Fruit fly (Drosophila melanogaster) whole organism, wandering third instar larva: ENCODE measurements around the gene mRpS30.
A peak's percentile ranks its signal among the peaks of the same experiment; 100 is the strongest.

Experiments used
- CG32264 ChIP-seq: fragments of 200-800 bp; sonication (Bioruptor generic); optimal IDR thresholded peaks from 2 replicates; lab custom pipeline; 2016; ENCODE audit warnings: missing biosample characterization, missing genetic modification characterization
- CG9705 ChIP-seq: fragments of 200-800 bp; sonication (Bioruptor generic); optimal IDR thresholded peaks from 2 replicates; lab custom pipeline; 2018; ENCODE audit warnings: missing biosample characterization, mild to moderate bottlenecking, missing genetic modification characterization
- Dfd ChIP-seq: fragments of >200 bp; optimal IDR thresholded peaks from 2 replicates; lab custom pipeline; 2017; ENCODE audit warnings: missing biosample characterization, missing genetic modification characterization
- Dif ChIP-seq: fragments of 200-275, 200-300 bp; sonication (Bioruptor generic); optimal IDR thresholded peaks from 2 replicates; lab custom pipeline; 2018; ENCODE audit warnings: missing biosample characterization, missing genetic modification characterization; ENCODE audit not compliant: partially characterized antibody
- HLH106 ChIP-seq: fragments of 200-800 bp; optimal IDR thresholded peaks from 3 replicates; lab custom pipeline; 2019; ENCODE audit warnings: missing biosample characterization, mild to moderate bottlenecking, missing genetic modification characterization, moderate library complexity
- Hnf4 ChIP-seq: fragments of 200-800 bp; sonication (Bioruptor generic); optimal IDR thresholded peaks from 2 replicates; lab custom pipeline; 2016; ENCODE audit warnings: missing biosample characterization, mild to moderate bottlenecking, missing genetic modification characterization
- Hr78 ChIP-seq: fragments of >200 bp; optimal IDR thresholded peaks from 2 replicates; lab custom pipeline; 2017; ENCODE audit warnings: missing biosample characterization, missing genetic modification characterization
- Hr83 ChIP-seq: fragments of 200-300 bp; sonication (Bioruptor generic); optimal IDR thresholded peaks from 2 replicates; lab custom pipeline; 2016; ENCODE audit warnings: missing biosample characterization, mild to moderate bottlenecking, missing genetic modification characterization, moderate library complexity; ENCODE audit not compliant: poor library complexity, severe bottlenecking
- Jra ChIP-seq: sonication (Bioruptor generic); optimal IDR thresholded peaks from 2 replicates; lab custom pipeline; 2016; ENCODE audit warnings: missing biosample characterization, missing genetic modification characterization
- Myc ChIP-seq: fragments of >200 bp; optimal IDR thresholded peaks from 2 replicates; lab custom pipeline; 2017
- N ChIP-seq: fragments of >200 bp; optimal IDR thresholded peaks from 2 replicates; lab custom pipeline; 2018; ENCODE audit warnings: missing biosample characterization, missing external identifiers, missing genetic modification characterization
- OdsH ChIP-seq: fragments of 200-800 bp; sonication (Bioruptor generic); optimal IDR thresholded peaks from 2 replicates; lab custom pipeline; 2016; ENCODE audit warnings: missing biosample characterization, mild to moderate bottlenecking, missing genetic modification characterization
- Rel ChIP-seq, 2 experiments: fragments of 200-800 bp; sonication (Bioruptor generic) in 1 of 2; optimal IDR thresholded peaks; 2 replicates in 1 of 2; 3 replicates in 1 of 2; lab custom pipeline; 2016 to 2019; ENCODE audit warnings: mild to moderate bottlenecking in 2 of 2, missing biosample characterization in 2 of 2, missing genetic modification characterization in 2 of 2, moderate library complexity in 1 of 2
- Sp1 ChIP-seq: fragments of 200-800 bp; sonication (Bioruptor generic); optimal IDR thresholded peaks from 3 replicates; lab custom pipeline; 2019; ENCODE audit warnings: missing biosample characterization, mild to moderate bottlenecking, missing genetic modification characterization, moderate library complexity
- Vsx2 ChIP-seq: fragments of 200-300, 225-300 bp; sonication (Bioruptor generic); optimal IDR thresholded peaks from 2 replicates; lab custom pipeline; 2018; ENCODE audit warnings: missing biosample characterization, missing genetic modification characterization; ENCODE audit not compliant: partially characterized antibody
- br ChIP-seq: fragments of 200-800 bp; sonication (Bioruptor generic); optimal IDR thresholded peaks from 2 replicates; lab custom pipeline; 2016; ENCODE audit warnings: missing biosample characterization, missing genetic modification characterization
- dl ChIP-seq, 2 experiments: fragments of 175-275, 200-275 bp in 1 of 2; fragments of 200-275 bp in 1 of 2; sonication (Bioruptor generic); optimal IDR thresholded peaks; lab custom pipeline; 2018; ENCODE audit warnings: mild to moderate bottlenecking in 2 of 2, missing biosample characterization in 2 of 2, missing genetic modification characterization in 2 of 2, moderate library complexity in 2 of 2; ENCODE audit not compliant: partially characterized antibody in 2 of 2, insufficient read depth in 1 of 2
- dmrt93B ChIP-seq: fragments of 200-800 bp; sonication (Bioruptor generic); optimal IDR thresholded peaks from 2 replicates; lab custom pipeline; 2018; ENCODE audit warnings: missing biosample characterization, mild to moderate bottlenecking, missing genetic modification characterization
- dsf ChIP-seq: sonication (Bioruptor generic); optimal IDR thresholded peaks from 2 replicates; lab custom pipeline; 2016; ENCODE audit warnings: missing biosample characterization, missing genetic modification characterization, borderline replicate concordance
- foxo ChIP-seq, 2 experiments: fragments of 200-800 bp; sonication (Bioruptor generic); optimal IDR thresholded peaks; 2 replicates in 1 of 2; 3 replicates in 1 of 2; lab custom pipeline; 2016 to 2017; ENCODE audit warnings: missing biosample characterization in 2 of 2, missing genetic modification characterization in 2 of 2
- fru ChIP-seq: fragments of 200-800 bp; sonication (Bioruptor generic); optimal IDR thresholded peaks from 3 replicates; lab custom pipeline; 2016; ENCODE audit warnings: missing biosample characterization, mild to moderate bottlenecking, missing genetic modification characterization
- h ChIP-seq: fragments of 200-800 bp; sonication (Bioruptor generic); optimal IDR thresholded peaks from 3 replicates; lab custom pipeline; 2016; ENCODE audit warnings: missing biosample characterization, mild to moderate bottlenecking, missing genetic modification characterization
- lola ChIP-seq: fragments of >200 bp; optimal IDR thresholded peaks from 2 replicates; lab custom pipeline; 2017; ENCODE audit warnings: missing biosample characterization, missing genetic modification characterization
- pan ChIP-seq: fragments of >200 bp; optimal IDR thresholded peaks from 2 replicates; lab custom pipeline; 2017
- psq ChIP-seq: fragments of 200-800 bp; sonication (Bioruptor generic); optimal IDR thresholded peaks from 3 replicates; lab custom pipeline; 2017; ENCODE audit warnings: missing biosample characterization, mild to moderate bottlenecking, missing genetic modification characterization, moderate library complexity
- rgr ChIP-seq: fragments of 200-800 bp; sonication (Bioruptor generic); optimal IDR thresholded peaks from 3 replicates; lab custom pipeline; 2016; ENCODE audit warnings: missing biosample characterization, mild to moderate bottlenecking, missing genetic modification characterization
- sage ChIP-seq: fragments of 200-800 bp; sonication (Bioruptor generic); optimal IDR thresholded peaks from 2 replicates; lab custom pipeline; 2016; ENCODE audit warnings: missing biosample characterization, mild to moderate bottlenecking, missing genetic modification characterization
- sv ChIP-seq: fragments of 200-800 bp; sonication (Bioruptor generic); optimal IDR thresholded peaks from 3 replicates; lab custom pipeline; 2016; ENCODE audit warnings: missing biosample characterization, missing genetic modification characterization
- tai ChIP-seq: sonication (Bioruptor generic); optimal IDR thresholded peaks from 2 replicates; lab custom pipeline; 2016; ENCODE audit warnings: missing biosample characterization, missing genetic modification characterization
- usp ChIP-seq: fragments of >200 bp; optimal IDR thresholded peaks from 2 replicates; lab custom pipeline; 2017; ENCODE audit warnings: missing biosample characterization, missing genetic modification characterization
- woc ChIP-seq: sonication (Bioruptor generic); optimal IDR thresholded peaks from 2 replicates; lab custom pipeline; 2016; ENCODE audit warnings: missing biosample characterization, mild to moderate bottlenecking, missing genetic modification characterization

Gene mRpS30

DNA sequence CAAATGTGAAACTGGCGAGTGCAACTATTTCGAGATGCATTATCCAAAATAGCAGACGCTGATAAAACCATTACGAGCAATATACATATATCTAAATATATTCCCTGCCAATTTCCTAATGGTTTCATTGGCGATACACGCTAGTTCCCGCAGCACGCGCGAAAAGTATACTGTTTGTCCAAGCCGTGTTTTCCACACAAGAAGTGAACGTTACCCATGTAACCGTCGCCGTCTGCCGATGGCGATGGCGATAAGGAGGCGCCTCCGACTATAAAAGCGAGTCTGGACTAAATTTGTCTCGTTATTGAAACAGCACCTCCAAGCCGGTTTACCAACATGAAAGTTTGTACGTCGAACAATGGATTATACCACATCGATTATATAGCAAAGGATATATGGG is 7.0 kb upstream of the mRpS30 start, which contains the start of gene CG43673:
CG43673 (plus strand) TSS at position 301 of the 400 bp plus-strand sequence.
- TF ChIP-seq tai = no peak
- TF ChIP-seq dl (GFP tag; optimal IDR thresholded peaks at IDR 0.05; lab: Kevin White, UChicago; ENCODE audit: insufficient read depth in 1 of 2, partially characterized antibody in 2 of 2) = no peak
- TF ChIP-seq Myc = no peak
- TF ChIP-seq woc = no peak
- no peak for TF ChIP-seq Hr78 (GFP tag; lab: Kevin White, UChicago)
- no peak for TF ChIP-seq OdsH (GFP tag; lab: Kevin White, UChicago)
- no peak for TF ChIP-seq usp
- TF ChIP-seq lola (GFP tag; lab: Kevin White, UChicago) = no peak
- no peak for TF ChIP-seq Hnf4 (GFP tag; lab: Kevin White, UChicago)
- TF ChIP-seq, all 38 proteins: peak for 0

DNA sequence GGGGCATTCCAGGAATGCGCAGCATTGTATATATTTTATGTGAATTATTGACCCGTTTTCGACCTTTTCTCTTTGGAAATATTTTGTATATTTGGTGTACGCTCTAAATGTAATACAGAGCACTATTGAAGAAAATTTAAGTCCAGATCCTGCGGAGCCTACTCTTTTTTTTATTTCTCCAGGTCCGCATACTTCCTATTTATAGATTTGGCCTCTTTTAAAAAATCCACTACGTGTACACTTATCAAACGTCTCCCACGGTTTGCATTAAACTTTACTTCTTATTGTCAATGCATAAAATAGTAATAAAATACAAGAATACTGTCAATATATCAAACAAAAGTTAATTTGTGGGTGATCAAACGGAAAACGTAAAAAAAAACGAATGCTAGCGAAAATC is 2.2 kb upstream of the mRpS30 start, which contains the start of gene Efhc1.1:
Efhc1.1 (minus strand) TSS at position 101 of the 400 bp plus-strand sequence.
- no peak for TF ChIP-seq dsf (GFP tag; lab: Kevin White, UChicago)
- no peak for TF ChIP-seq OdsH (GFP tag; lab: Kevin White, UChicago)
- TF ChIP-seq dmrt93B (GFP tag; lab: Kevin White, UChicago) = no peak
- no peak for TF ChIP-seq h

- no peak for TF ChIP-seq foxo (GFP tag; optimal IDR thresholded peaks at IDR 0.05; lab: Kevin White, UChicago)
- TF ChIP-seq woc = no peak
- TF ChIP-seq psq (GFP tag; lab: Kevin White, UChicago) = no peak
- no peak for TF ChIP-seq fru (GFP tag; lab: Kevin White, UChicago)
- TF ChIP-seq Hr78 (GFP tag; lab: Kevin White, UChicago) = no peak
- TF ChIP-seq Rel (GFP tag; optimal IDR thresholded peaks at IDR 0.05; lab: Kevin White, UChicago) = no peak
- no peak for TF ChIP-seq Rel (tag; optimal IDR thresholded peaks at IDR 0.05; lab: Kevin White, UChicago)
- TF ChIP-seq Hnf4 (GFP tag; lab: Kevin White, UChicago) = no peak
- TF ChIP-seq Dif (GFP tag; lab: Kevin White, UChicago) = no peak
- TF ChIP-seq pan (lab: Kevin White, UChicago) = no peak
- no peak for TF ChIP-seq HLH106 (tag; lab: Kevin White, UChicago)
Measured at dm6 chrX:15786242-15786641, 395 bp downstream of the mRpS30 start.

- TF ChIP-seq h (peak; percentile 50), fru (GFP tag; lab: Kevin White, UChicago) (peak; percentile 5), Dfd (GFP tag; lab: Kevin White, UChicago) (no peak), Jra (GFP tag; lab: Kevin White, UChicago) (no peak), br (GFP tag; lab: Kevin White, UChicago) (no peak), Vsx2 (GFP tag; lab: Kevin White, UChicago) (no peak), Hr83 (peak; percentile 52), Sp1 (GFP tag; lab: Kevin White, UChicago) (peak; percentile 70), OdsH (GFP tag; lab: Kevin White, UChicago) (peak; percentile 66), Hr78 (GFP tag; lab: Kevin White, UChicago) (no peak), dsf (GFP tag; lab: Kevin White, UChicago) (no peak), N (GFP tag; lab: Kevin White, UChicago) (no peak), CG32264 (GFP tag; lab: Kevin White, UChicago) (peak; percentile 12), lola (GFP tag; lab: Kevin White, UChicago) (no peak), sv (GFP tag; lab: Kevin White, UChicago) (no peak), sage (GFP tag; lab: Kevin White, UChicago) (peak; percentile 34), CG9705 (GFP tag; lab: Kevin White, UChicago) (peak; percentile 41), tai (no peak), foxo (GFP tag; optimal IDR thresholded peaks at IDR 0.05; lab: Kevin White, UChicago) (peak in 1 of 2 experiments; percentile 30), HLH106 (tag; lab: Kevin White, UChicago) (peak; percentile 9), rgr (GFP tag; lab: Kevin White, UChicago) (peak; percentile 45), Hnf4 (GFP tag; lab: Kevin White, UChicago) (peak; percentile 40), pan (lab: Kevin White, UChicago) (no peak), psq (GFP tag; lab: Kevin White, UChicago) (peak; percentile 15), usp (no peak)
Measured at dm6 chrX:15788235-15789187, 2.7 kb downstream of the mRpS30 start, which contains the start of gene Rhp. Gene Rhp, plus strand, starts transcription at chrX:15788897.
